Worm (Caenorhabditis elegans): ENCODE results near the gene F40F11.3.
A peak's percentile ranks its signal among the peaks of the same experiment; 100 is the strongest.

Gene F40F11.3

DNA sequence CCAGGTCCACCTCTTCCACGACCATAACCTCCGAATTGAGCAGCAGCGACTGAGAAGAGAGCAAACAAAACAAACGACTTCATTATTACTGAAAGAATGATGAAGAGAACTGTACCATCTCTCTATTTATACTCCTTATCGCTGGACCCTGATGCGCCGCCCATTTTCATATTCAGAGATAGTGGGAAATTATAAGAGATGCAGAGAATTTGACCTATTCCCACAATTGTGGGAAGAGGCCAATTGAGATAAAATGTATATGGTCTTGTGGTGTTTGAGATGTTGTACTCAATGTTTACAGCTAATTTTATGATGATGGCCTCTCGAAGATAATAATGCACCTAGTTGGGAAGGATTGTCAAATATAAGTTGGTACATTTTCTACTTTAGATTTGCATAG is 47.1 kb upstream of the F40F11.3 start, which contains the start of gene ttr-50:
Gene ttr-50 (minus strand): TSS at position 101 of the 400 bp plus-strand sequence.
- no peak for TF ChIP-seq nhr-120 (GFP tag; IDR thresholded peaks at IDR 0.05)
- TF ChIP-seq aptf-2 (GFP tag; conservative IDR thresholded peaks at IDR 0.05): 0 out of 2 replicates have a peak, but pooled peaks have one; percentile 19

DNA sequence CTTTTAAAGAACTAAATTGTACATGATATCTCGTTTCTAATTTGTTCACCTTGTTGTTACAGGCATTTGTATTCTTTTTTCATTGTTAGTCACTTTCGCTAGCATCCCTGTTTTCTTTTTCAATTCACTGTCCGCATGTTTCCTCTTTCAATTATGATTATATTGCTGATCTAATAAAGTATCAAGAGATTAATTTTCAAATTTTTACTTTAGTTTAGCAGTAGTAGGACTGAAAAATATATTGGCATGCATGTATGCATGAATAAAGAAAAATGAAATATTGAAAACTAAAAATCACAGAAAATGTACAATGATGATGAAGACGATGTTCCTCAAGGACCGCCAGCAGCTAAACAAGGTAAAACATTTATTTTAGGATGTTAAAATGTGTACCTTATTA is 44.2 kb upstream of the F40F11.3 start, which contains the start of gene rbm-17:
Gene rbm-17 (plus strand): TSS at position 301 of the 400 bp plus-strand sequence.
- 0 out of 2 replicates have a peak, but pooled peaks have one; percentile 11 for TF ChIP-seq hsf-1 (GFP tag; IDR thresholded peaks at IDR 0.05)
- TF ChIP-seq ama-1 (optimal IDR thresholded peaks at IDR 0.05): peak; percentile 36
- no peak for TF ChIP-seq ama-1 (GFP tag; optimal IDR thresholded peaks at IDR 0.05)
- TF ChIP-seq cebp-1 (GFP tag; IDR thresholded peaks at IDR 0.05): no peak
- TF ChIP-seq cebp-1 (tag; optimal IDR thresholded peaks at IDR 0.05): peak; percentile 17
- no peak for TF ChIP-seq mel-28 (tag; optimal IDR thresholded peaks at IDR 0.05; ENCODE audit: borderline replicate concordance)

DNA sequence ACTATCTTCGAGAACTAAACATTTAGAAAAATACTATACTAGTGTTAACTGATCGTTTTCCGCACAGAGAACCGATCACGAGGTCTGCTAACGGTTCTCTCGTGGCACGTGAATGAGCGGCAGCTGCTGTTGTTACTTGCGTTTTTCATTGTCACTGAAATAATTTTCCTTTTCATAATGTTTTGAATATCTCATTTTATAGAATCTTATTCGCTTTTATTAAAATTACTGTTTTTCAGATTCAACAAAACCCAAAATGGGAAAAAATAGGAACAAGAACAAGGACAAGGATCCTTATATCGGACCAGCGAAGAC is 42.6 kb upstream of the F40F11.3 start, which contains the start of gene F58B3.6:
Gene F58B3.6 (plus strand): TSS at position 240 of the 315 bp plus-strand sequence.
- TF ChIP-seq nfyb-1 (GFP tag; IDR thresholded peaks at IDR 0.05) (no peak), cebp-1 (GFP tag; IDR thresholded peaks at IDR 0.05) (no peak), cebp-1 (tag; optimal IDR thresholded peaks at IDR 0.05) (peak; percentile 46), mcd-1 (GFP tag; IDR thresholded peaks at IDR 0.05) (peak; percentile 43), ceh-100 (GFP tag; IDR thresholded peaks at IDR 0.05) (peak; percentile 58), lir-1 (GFP tag; conservative IDR thresholded peaks at IDR 0.05) (no peak), unc-130 (GFP tag; optimal IDR thresholded peaks at IDR 0.05) (no peak), nhr-80 (tag; optimal IDR thresholded peaks at IDR 0.05) (no peak), ceh-91 (GFP tag; IDR thresholded peaks at IDR 0.05) (no peak), F33H1.4 (GFP tag; IDR thresholded peaks at IDR 0.05) (no peak), Y53G8AR.9 (GFP tag; conservative IDR thresholded peaks at IDR 0.05) (no peak), F49E8.2 (tag; optimal IDR thresholded peaks at IDR 0.05; ENCODE audit: insufficient read depth) (no peak)

DNA sequence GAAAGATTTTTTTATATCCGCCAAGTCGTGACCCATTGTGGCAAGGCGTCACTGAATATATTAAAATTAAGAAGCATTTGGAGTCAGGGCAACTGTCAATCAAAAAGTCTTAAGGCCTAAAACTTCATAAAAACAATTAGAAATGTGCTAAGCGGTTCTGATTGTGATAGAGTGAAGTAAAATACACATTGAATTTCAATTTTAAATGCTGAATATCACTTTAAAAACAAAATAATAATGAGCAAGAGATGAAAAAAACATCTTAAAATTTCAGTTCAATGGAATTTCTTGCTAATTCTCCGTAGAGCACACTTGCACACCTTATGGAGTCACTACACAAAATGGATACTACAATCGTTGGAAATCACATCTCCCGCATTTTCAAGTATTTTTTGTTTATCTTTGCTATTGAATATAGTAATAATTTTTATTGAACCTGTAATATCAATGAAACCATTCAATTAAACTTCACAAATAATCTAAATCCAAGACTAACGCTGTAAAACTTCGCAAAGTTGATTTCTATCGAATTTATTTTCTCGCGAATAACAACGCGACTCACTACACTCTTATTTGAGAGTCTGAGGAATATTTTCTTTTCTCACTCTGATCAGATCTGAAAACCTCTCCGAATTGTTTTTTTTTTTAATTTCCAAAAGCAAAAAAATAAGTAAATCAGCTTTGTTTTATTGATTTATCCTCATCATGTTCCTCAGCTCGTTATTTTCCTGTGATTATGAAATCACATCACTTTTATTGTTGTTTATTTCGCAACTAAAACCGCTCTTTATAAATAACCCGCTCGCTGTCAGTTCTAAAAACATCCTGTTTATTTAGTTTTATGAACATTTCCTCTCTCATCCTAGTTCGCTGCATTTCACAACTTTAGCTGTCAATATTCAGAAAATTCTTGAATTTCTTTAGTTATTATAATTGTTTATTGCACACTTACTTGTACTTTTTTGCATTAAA is 41.9 kb upstream of the F40F11.3 start, which contains the start of gene mars-1:
Gene mars-1 (minus strand): TSS at position 51 of the 972 bp plus-strand sequence.
- 0 out of 2 replicates have a peak, but pooled peaks have one; percentile 31 for TF ChIP-seq K11D2.4 (GFP tag; IDR thresholded peaks at IDR 0.05)
- no peak for TF ChIP-seq egrh-3 (GFP tag; IDR thresholded peaks at IDR 0.05)
- TF ChIP-seq ceh-100 (GFP tag; IDR thresholded peaks at IDR 0.05): peak; percentile 95
- TF ChIP-seq madf-6 (GFP tag; IDR thresholded peaks at IDR 0.05): no peak
- TF ChIP-seq ztf-25 (GFP tag; IDR thresholded peaks at IDR 0.05): no peak
- TF ChIP-seq attf-5 (GFP tag; optimal IDR thresholded peaks at IDR 0.05): peak; percentile 54
- 0 out of 2 replicates have a peak, but pooled peaks have one; percentile 17 for TF ChIP-seq F33H1.4 (GFP tag; IDR thresholded peaks at IDR 0.05)
- no peak for TF ChIP-seq dpff-1 (tag; optimal IDR thresholded peaks at IDR 0.05)
- TF ChIP-seq lsl-1 (GFP tag; optimal IDR thresholded peaks at IDR 0.05): peak; percentile 43
- peak; percentile 3 for TF ChIP-seq efl-1 (GFP tag; optimal IDR thresholded peaks at IDR 0.05)
- TF ChIP-seq zfh-2 (GFP tag; conservative IDR thresholded peaks at IDR 0.05): no peak
- TF ChIP-seq madf-10 (tag; optimal IDR thresholded peaks at IDR 0.05): peak; percentile 1
- TF ChIP-seq B0336.3 (GFP tag; IDR thresholded peaks at IDR 0.05): no peak
- peak; percentile 44 for TF ChIP-seq nhr-80 (tag; optimal IDR thresholded peaks at IDR 0.05)
- no peak for TF ChIP-seq nhr-120 (GFP tag; IDR thresholded peaks at IDR 0.05)
- no peak for TF ChIP-seq athp-1 (tag; optimal IDR thresholded peaks at IDR 0.05)
- 0 out of 2 replicates have a peak, but pooled peaks have one; percentile 42 for TF ChIP-seq nfyb-1 (GFP tag; IDR thresholded peaks at IDR 0.05)
- no peak for TF ChIP-seq sdz-38 (tag; optimal IDR thresholded peaks at IDR 0.05)
- peak; percentile 88 for TF ChIP-seq mcd-1 (GFP tag; IDR thresholded peaks at IDR 0.05)
- no peak for TF ChIP-seq hrde-1 (tag; optimal IDR thresholded peaks at IDR 0.05; ENCODE audit: borderline replicate concordance)
- TF ChIP-seq F52B5.7 (tag; optimal IDR thresholded peaks at IDR 0.05): no peak
- TF ChIP-seq unc-130 (GFP tag; optimal IDR thresholded peaks at IDR 0.05): peak; percentile 49
- no peak for TF ChIP-seq snpc-4 (GFP tag; optimal IDR thresholded peaks at IDR 0.05)
- TF ChIP-seq snpc-4 (tag; optimal IDR thresholded peaks at IDR 0.05): peak in 2 of 4 experiments; percentile 12 to 41
- TF ChIP-seq lin-40 (tag; optimal IDR thresholded peaks at IDR 0.05): peak; percentile 18
- 0 out of 2 replicates have a peak, but pooled peaks have one; percentile 24 for TF ChIP-seq pbrm-1 (GFP tag; IDR thresholded peaks at IDR 0.05)
- TF ChIP-seq lin-35 (GFP tag; optimal IDR thresholded peaks at IDR 0.05): peak in 1 of 3 experiments; percentile 23
- TF ChIP-seq tlf-1 (GFP tag; optimal IDR thresholded peaks at IDR 0.05): no peak
- TF ChIP-seq repo-1 (tag; optimal IDR thresholded peaks at IDR 0.05): no peak
